Worm (Caenorhabditis elegans): Measurements from ENCODE around the gene ZK546.5.
"Not testable (repeated sequence)": the region's sequence is repeated elsewhere in the genome, so short reads cannot be mapped to it uniquely, and the experiment has no call there.

ZK546.5 gene

ce11 chrII:4903696-4904095 lies 31.9 kb upstream of the ZK546.5 start, which contains the start of gene sgt-1:
Gene sgt-1, minus strand, starts transcription at chrII:4903796.
- not testable (repeated sequence) for TF ChIP-seq zip-8 (tag; optimal IDR thresholded peaks at IDR 0.05); drap-1 (GFP tag; optimal IDR thresholded peaks at IDR 0.05); lsy-2 (tag; optimal IDR thresholded peaks at IDR 0.05)

DNA sequence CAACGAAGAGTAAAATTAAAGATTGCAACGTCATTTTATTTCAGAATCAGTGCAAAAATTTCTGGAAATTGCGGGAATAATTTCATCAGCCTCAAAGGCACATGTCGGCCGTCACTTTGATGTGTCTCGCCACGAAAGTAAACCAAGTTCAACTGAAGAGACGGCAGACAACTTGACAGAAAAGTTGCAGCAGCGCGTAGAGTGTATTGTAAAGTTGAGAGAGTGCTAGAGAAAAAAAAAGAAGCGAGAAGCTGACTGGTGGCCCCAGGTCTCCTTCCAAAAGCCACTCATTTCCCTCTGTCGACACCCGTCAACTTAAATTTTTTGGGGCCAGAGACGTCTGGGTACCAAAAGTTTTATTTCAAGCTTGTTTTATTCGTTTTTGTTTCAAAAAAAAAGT lies 31.3 kb upstream of the ZK546.5 start:
- TF ChIP-seq blmp-1 (tag; optimal IDR thresholded peaks at IDR 0.05), result no peak
- TF ChIP-seq bed-3 (GFP tag; optimal IDR thresholded peaks at IDR 0.05), result no peak
- TF ChIP-seq ztf-11 (tag; optimal IDR thresholded peaks at IDR 0.05), result no peak
- TF ChIP-seq lin-32 (GFP tag; optimal IDR thresholded peaks at IDR 0.05), result no peak
- TF ChIP-seq ceh-39 (tag; optimal IDR thresholded peaks at IDR 0.05), result no peak
- peak; percentile 84 for TF ChIP-seq hlh-1 (tag; optimal IDR thresholded peaks at IDR 0.05)
- peak; percentile 34 for TF ChIP-seq unc-120 (tag; optimal IDR thresholded peaks at IDR 0.05; ENCODE audit: poor library complexity, severe bottlenecking)
- no peak for TF ChIP-seq tbx-8 (GFP tag; optimal IDR thresholded peaks at IDR 0.05)
- TF ChIP-seq nhr-237 (tag; optimal IDR thresholded peaks at IDR 0.05), result peak; percentile 40
- no peak for TF ChIP-seq ceh-83 (GFP tag; optimal IDR thresholded peaks at IDR 0.05)
- TF ChIP-seq nhr-12 (tag; optimal IDR thresholded peaks at IDR 0.05), result no peak
- TF ChIP-seq unc-62 (GFP tag; optimal IDR thresholded peaks at IDR 0.05), result peak; percentile 97
- TF ChIP-seq nhr-2 (tag; optimal IDR thresholded peaks at IDR 0.05), result no peak
- TF ChIP-seq sptf-1 (tag; optimal IDR thresholded peaks at IDR 0.05), result no peak
- TF ChIP-seq mab-5 (tag; optimal IDR thresholded peaks at IDR 0.05), result no peak
- TF ChIP-seq pha-4 (tag; optimal IDR thresholded peaks at IDR 0.05), result peak; percentile 70
- no peak for TF ChIP-seq ceh-43 (GFP tag; optimal IDR thresholded peaks at IDR 0.05)
- TF ChIP-seq sem-2 (GFP tag; optimal IDR thresholded peaks at IDR 0.05), result no peak
- TF ChIP-seq ces-1 (GFP tag; optimal IDR thresholded peaks at IDR 0.05), result peak; percentile 93
- TF ChIP-seq elt-3 (tag; optimal IDR thresholded peaks at IDR 0.05), result no peak
- TF ChIP-seq lsy-2 (tag; optimal IDR thresholded peaks at IDR 0.05), result peak; percentile 56
- no peak for TF ChIP-seq mls-2 (tag; optimal IDR thresholded peaks at IDR 0.05)
- peak; percentile 50 for TF ChIP-seq ham-2 (GFP tag; optimal IDR thresholded peaks at IDR 0.05)
- TF ChIP-seq mep-1 (tag; optimal IDR thresholded peaks at IDR 0.05), result peak; percentile 41
- TF ChIP-seq lin-13 (tag; optimal IDR thresholded peaks at IDR 0.05), result no peak
- TF ChIP-seq unc-39 (tag; optimal IDR thresholded peaks at IDR 0.05), result no peak
- no peak for TF ChIP-seq zip-8 (tag; optimal IDR thresholded peaks at IDR 0.05)
- TF ChIP-seq elt-1 (tag; optimal IDR thresholded peaks at IDR 0.05; ENCODE audit: borderline replicate concordance, insufficient read depth), result no peak

- TF ChIP-seq ham-2 (GFP tag; optimal IDR thresholded peaks at IDR 0.05), result no peak
- TF ChIP-seq unc-62 (GFP tag; optimal IDR thresholded peaks at IDR 0.05), result no peak
- no peak for TF ChIP-seq unc-120 (tag; optimal IDR thresholded peaks at IDR 0.05; ENCODE audit: poor library complexity, severe bottlenecking)
- no peak for TF ChIP-seq mab-5 (tag; optimal IDR thresholded peaks at IDR 0.05)
- TF ChIP-seq elt-1 (tag; optimal IDR thresholded peaks at IDR 0.05; ENCODE audit: borderline replicate concordance, insufficient read depth), result no peak
- no peak for TF ChIP-seq ceh-39 (tag; optimal IDR thresholded peaks at IDR 0.05)
- no peak for TF ChIP-seq nhr-237 (tag; optimal IDR thresholded peaks at IDR 0.05)
Measured at ce11 chrII:4904778-4905177, 30.8 kb upstream of the ZK546.5 start, which contains the start of gene btbd-10. Gene btbd-10, plus strand, starts transcription at chrII:4905008.

ce11 chrII:4905331-4905730 lies 30.3 kb upstream of the ZK546.5 start:
- TF ChIP-seq sptf-1 (tag; optimal IDR thresholded peaks at IDR 0.05), result no peak
- TF ChIP-seq flh-1 (GFP tag; optimal IDR thresholded peaks at IDR 0.05), result no peak
- no peak for TF ChIP-seq ceh-43 (GFP tag; optimal IDR thresholded peaks at IDR 0.05)
- TF ChIP-seq elt-3 (tag; optimal IDR thresholded peaks at IDR 0.05), result no peak
- no peak for TF ChIP-seq ces-1 (GFP tag; optimal IDR thresholded peaks at IDR 0.05)
- no peak for TF ChIP-seq unc-39 (tag; optimal IDR thresholded peaks at IDR 0.05)
- no peak for TF ChIP-seq zip-8 (tag; optimal IDR thresholded peaks at IDR 0.05)
- no peak for TF ChIP-seq snpc-4 (tag; optimal IDR thresholded peaks at IDR 0.05)
- TF ChIP-seq elt-1 (tag; optimal IDR thresholded peaks at IDR 0.05; ENCODE audit: borderline replicate concordance, insufficient read depth), result no peak
- no peak for TF ChIP-seq lin-13 (tag; optimal IDR thresholded peaks at IDR 0.05)
- no peak for TF ChIP-seq sem-2 (GFP tag; optimal IDR thresholded peaks at IDR 0.05)
- TF ChIP-seq nhr-28 (tag; optimal IDR thresholded peaks at IDR 0.05), result no peak
- TF ChIP-seq lin-32 (GFP tag; optimal IDR thresholded peaks at IDR 0.05), result no peak
- no peak for TF ChIP-seq cnd-1 (tag; optimal IDR thresholded peaks at IDR 0.05)
- no peak for TF ChIP-seq ztf-11 (tag; optimal IDR thresholded peaks at IDR 0.05)
- TF ChIP-seq ceh-83 (GFP tag; optimal IDR thresholded peaks at IDR 0.05), result no peak
- TF ChIP-seq lsy-2 (tag; optimal IDR thresholded peaks at IDR 0.05), result no peak
- no peak for TF ChIP-seq nhr-2 (tag; optimal IDR thresholded peaks at IDR 0.05)

All from whole organism, mixed stage, embryonic.